Fruit fly (Drosophila melanogaster) whole organism, prepupa: ENCODE data around the gene sol.

ENCODE experiments used
- CG10669 ChIP-seq: fragments of 200-800 bp; sonication (Bioruptor generic); optimal IDR thresholded peaks from 3 replicates; lab custom pipeline; 2018; ENCODE audit warnings: missing biosample characterization, mild to moderate bottlenecking, missing genetic modification characterization, moderate library complexity
- CG15336 ChIP-seq: fragments of 200-800 bp; sonication (Bioruptor generic); IDR thresholded peaks from 2 replicates; pipeline ENCODE4 v1.3.6; 2022; ENCODE audit warnings: missing biosample characterization, missing genetic modification characterization
- CG1621 ChIP-seq: fragments of 200-800 bp; sonication (Bioruptor generic); optimal IDR thresholded peaks from 3 replicates; lab custom pipeline; 2018; ENCODE audit warnings: missing biosample characterization, mild to moderate bottlenecking, missing genetic modification characterization
- CG16779 ChIP-seq: fragments of 200-800 bp; sonication (Bioruptor generic); optimal IDR thresholded peaks from 3 replicates; lab custom pipeline; 2017; ENCODE audit warnings: missing biosample characterization, mild to moderate bottlenecking, missing genetic modification characterization
- CG3032 ChIP-seq: fragments of 200-800 bp; optimal IDR thresholded peaks from 2 replicates; lab custom pipeline; 2019; ENCODE audit warnings: missing biosample characterization, mild to moderate bottlenecking, missing genetic modification characterization, moderate library complexity
- CG31627 ChIP-seq: fragments of 200-800 bp; sonication (Bioruptor generic); optimal IDR thresholded peaks from 3 replicates; lab custom pipeline; 2016; ENCODE audit warnings: missing biosample characterization, missing genetic modification characterization
- CG3919 ChIP-seq: fragments of 200-800 bp; sonication (Bioruptor generic); optimal IDR thresholded peaks from 3 replicates; lab custom pipeline; 2016; ENCODE audit warnings: missing biosample characterization, missing genetic modification characterization
- CG4318 ChIP-seq: fragments of 200-800 bp; sonication (Bioruptor generic); optimal IDR thresholded peaks from 3 replicates; lab custom pipeline; 2017; ENCODE audit warnings: missing biosample characterization, mild to moderate bottlenecking, missing genetic modification characterization
- CG6163 ChIP-seq: fragments of 200-800 bp; sonication (Bioruptor generic); IDR thresholded peaks from 3 replicates; pipeline ENCODE4 v1.3.6; 2022; ENCODE audit warnings: missing biosample characterization, missing genetic modification characterization
- CG6276 ChIP-seq: fragments of 200-800 bp; sonication (Bioruptor generic); optimal IDR thresholded peaks from 2 replicates; lab custom pipeline; 2017; ENCODE audit warnings: missing biosample characterization, mild to moderate bottlenecking, missing genetic modification characterization
- CG6808 ChIP-seq: fragments of 200-800 bp; sonication (Bioruptor generic); optimal IDR thresholded peaks from 3 replicates; lab custom pipeline; 2017; ENCODE audit warnings: missing biosample characterization, missing genetic modification characterization, mild to moderate bottlenecking, moderate library complexity, missing genetic modification reagents
- CG7368 ChIP-seq: fragments of 200-800 bp; sonication (Bioruptor generic); optimal IDR thresholded peaks from 3 replicates; lab custom pipeline; 2016; ENCODE audit warnings: missing biosample characterization, missing genetic modification characterization
- CG8119 ChIP-seq: fragments of 200-800 bp; sonication (Bioruptor generic); IDR thresholded peaks from 3 replicates; pipeline ENCODE4 v1.3.6; 2022; ENCODE audit warnings: missing biosample characterization, missing genetic modification characterization
- CG8632 ChIP-seq: fragments of 200-800 bp; sonication (Bioruptor generic); optimal IDR thresholded peaks from 3 replicates; lab custom pipeline; 2016; ENCODE audit warnings: missing biosample characterization, missing genetic modification characterization
- CG9139 ChIP-seq: fragments of 200-800 bp; sonication (Bioruptor generic); optimal IDR thresholded peaks from 3 replicates; lab custom pipeline; 2017; ENCODE audit warnings: missing biosample characterization, mild to moderate bottlenecking, missing genetic modification characterization
- Eip75B ChIP-seq: fragments of 200-800 bp; sonication (Bioruptor generic); optimal IDR thresholded peaks from 3 replicates; lab custom pipeline; 2016; ENCODE audit warnings: missing biosample characterization, missing genetic modification characterization
- Eip78C ChIP-seq: fragments of 200-800 bp; sonication (Bioruptor generic); peaks from one replicate; lab custom pipeline; 2016; ENCODE audit warnings: missing biosample characterization, missing genetic modification characterization
- Eip93F ChIP-seq: fragments of 200-800 bp; sonication (Bioruptor generic); optimal IDR thresholded peaks from 2 replicates; lab custom pipeline; 2016; ENCODE audit warnings: missing biosample characterization, mild to moderate bottlenecking, missing genetic modification characterization
- Ets96B ChIP-seq: fragments of 200-800 bp; optimal IDR thresholded peaks from 2 replicates; lab custom pipeline; 2019; ENCODE audit warnings: missing biosample characterization, mild to moderate bottlenecking, missing genetic modification characterization, moderate library complexity
- Gug ChIP-seq: fragments of 200-800 bp; sonication (Bioruptor generic); IDR thresholded peaks from 2 replicates; pipeline ENCODE4 v1.3.6; 2022; ENCODE audit warnings: missing biosample characterization, missing genetic modification characterization
- Hr38 ChIP-seq: sonication (Bioruptor generic); optimal IDR thresholded peaks from 2 replicates; lab custom pipeline; 2016; ENCODE audit warnings: missing biosample characterization, missing genetic modification characterization
- Hr39 ChIP-seq: fragments of 200-800 bp; sonication (Bioruptor generic); optimal IDR thresholded peaks from 2 replicates; lab custom pipeline; 2016; ENCODE audit warnings: missing biosample characterization, missing genetic modification characterization
- Hr4 ChIP-seq: fragments of 200-800 bp; sonication (Bioruptor generic); optimal IDR thresholded peaks from 3 replicates; lab custom pipeline; 2016; ENCODE audit warnings: missing biosample characterization, missing genetic modification characterization
- Lpt ChIP-seq: fragments of 200-800 bp; sonication (Bioruptor generic); optimal IDR thresholded peaks from 3 replicates; lab custom pipeline; 2016; ENCODE audit warnings: missing biosample characterization, missing genetic modification characterization
- Met ChIP-seq: fragments of 200-800 bp; sonication (Bioruptor generic); optimal IDR thresholded peaks from 3 replicates; lab custom pipeline; 2016; ENCODE audit warnings: missing biosample characterization, missing genetic modification characterization
- Sox14 ChIP-seq: fragments of 200-800 bp; sonication (Bioruptor generic); optimal IDR thresholded peaks from 3 replicates; lab custom pipeline; 2016; ENCODE audit warnings: missing biosample characterization, missing genetic modification characterization
- Sox15 ChIP-seq: fragments of 200-800 bp; sonication (Bioruptor generic); optimal IDR thresholded peaks from 3 replicates; lab custom pipeline; 2016; ENCODE audit warnings: missing biosample characterization, missing genetic modification characterization
- achi ChIP-seq: fragments of 200-800 bp; sonication (Bioruptor generic); optimal IDR thresholded peaks from 3 replicates; lab custom pipeline; 2016; ENCODE audit warnings: missing biosample characterization, missing genetic modification characterization
- acj6 ChIP-seq: fragments of 200-800 bp; sonication (Bioruptor generic); optimal IDR thresholded peaks from 3 replicates; lab custom pipeline; 2016; ENCODE audit warnings: missing biosample characterization, missing genetic modification characterization
- dsx ChIP-seq: fragments of 200-800 bp; optimal IDR thresholded peaks from 3 replicates; lab custom pipeline; 2019; ENCODE audit warnings: missing biosample characterization, mild to moderate bottlenecking, missing genetic modification characterization, moderate library complexity; ENCODE audit not compliant: poor library complexity, severe bottlenecking
- eg ChIP-seq: fragments of 200-800 bp; sonication (Bioruptor generic); IDR thresholded peaks from 3 replicates; pipeline ENCODE4 v1.3.6; 2022; ENCODE audit warnings: missing biosample characterization, missing genetic modification characterization
- fkh ChIP-seq: fragments of 200-800 bp; sonication (Bioruptor generic); optimal IDR thresholded peaks from 3 replicates; lab custom pipeline; 2017; ENCODE audit warnings: missing biosample characterization, mild to moderate bottlenecking, missing genetic modification characterization, moderate library complexity
- lz ChIP-seq: fragments of 200-800 bp; sonication (Bioruptor generic); optimal IDR thresholded peaks from 3 replicates; lab custom pipeline; 2016; ENCODE audit warnings: missing biosample characterization, missing genetic modification characterization
- net ChIP-seq: fragments of 200-800 bp; sonication (Bioruptor generic); optimal IDR thresholded peaks from 3 replicates; lab custom pipeline; 2016; ENCODE audit warnings: missing biosample characterization, missing genetic modification characterization
- pdm3 ChIP-seq: fragments of 200-800 bp; sonication (Bioruptor generic); optimal IDR thresholded peaks from 3 replicates; lab custom pipeline; 2016; ENCODE audit warnings: missing biosample characterization, missing genetic modification characterization
- salr ChIP-seq, 2 experiments: fragments of 200-800 bp; sonication (Bioruptor generic); optimal IDR thresholded peaks; 3 replicates each; lab custom pipeline; 2016 to 2018; ENCODE audit warnings: missing biosample characterization in 2 of 2, missing genetic modification characterization in 2 of 2, mild to moderate bottlenecking in 1 of 2
- spab ChIP-seq: fragments of 200-800 bp; sonication (Bioruptor generic); optimal IDR thresholded peaks from 2 replicates; lab custom pipeline; 2017; ENCODE audit warnings: missing biosample characterization, mild to moderate bottlenecking, missing genetic modification characterization, missing genetic modification reagents
- ss ChIP-seq, 2 experiments: fragments of 200-800 bp; sonication (Bioruptor generic); optimal IDR thresholded peaks; 2 replicates in 1 of 2; 3 replicates in 1 of 2; lab custom pipeline; 2017 to 2018; ENCODE audit warnings: mild to moderate bottlenecking in 2 of 2, missing biosample characterization in 2 of 2, missing genetic modification characterization in 2 of 2, moderate library complexity in 1 of 2
- svp ChIP-seq: fragments of 200-800 bp; sonication (Bioruptor generic); peaks from one replicate; lab custom pipeline; 2016; ENCODE audit warnings: missing biosample characterization, missing genetic modification characterization
- topi ChIP-seq: fragments of 200-800 bp; sonication (Bioruptor generic); optimal IDR thresholded peaks from 3 replicates; lab custom pipeline; 2016; ENCODE audit warnings: missing biosample characterization, missing genetic modification characterization
- vri ChIP-seq: fragments of 200-800 bp; sonication (Bioruptor generic); optimal IDR thresholded peaks from 3 replicates; lab custom pipeline; 2016; ENCODE audit warnings: missing biosample characterization, mild to moderate bottlenecking, missing genetic modification characterization

sol gene

DNA sequence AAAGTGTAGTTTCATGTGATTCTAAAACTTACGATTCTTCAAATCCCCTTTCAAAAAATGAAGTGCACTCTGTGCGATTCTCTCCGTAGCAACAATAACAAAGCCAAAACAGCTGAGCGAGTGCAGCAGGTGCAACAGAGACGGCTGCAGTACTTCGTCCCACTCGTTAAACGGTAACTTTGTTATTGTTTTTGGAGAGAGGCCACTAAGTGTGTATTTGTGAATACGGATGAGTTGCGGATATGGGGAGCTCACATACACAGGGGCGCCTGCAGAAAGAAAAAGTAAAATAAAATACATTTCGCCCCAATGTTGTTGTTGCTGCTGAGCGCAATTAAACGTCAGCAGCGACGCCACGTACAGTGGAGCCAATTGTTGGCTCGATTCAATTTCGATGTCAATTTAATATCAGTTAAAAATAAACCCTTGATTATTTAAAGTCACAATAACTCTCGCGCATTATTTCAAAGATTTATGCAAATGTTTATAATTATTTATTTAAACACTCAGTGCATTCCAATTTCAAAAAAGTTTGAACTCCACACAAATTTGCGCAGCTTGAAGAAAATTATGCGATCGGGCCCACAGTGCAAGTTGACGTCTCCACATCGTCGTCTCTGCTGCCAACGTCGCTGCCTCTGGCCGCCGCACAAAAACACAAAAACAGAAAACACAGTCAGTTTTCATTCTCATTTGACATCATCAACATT is 17.4 kb downstream of the sol start (continued):
- TF ChIP-seq svp (peak; percentile 99), net (GFP tag; lab: Kevin White, UChicago) (peak; percentile 99), Hr39 (GFP tag; lab: Kevin White, UChicago) (peak; percentile 98), Ets96B (tag; lab: Kevin White, UChicago) (peak; percentile 97), CG6808 (peak; percentile 99), Met (GFP tag; lab: Kevin White, UChicago) (peak; percentile 98), salr (GFP tag; optimal IDR thresholded peaks at IDR 0.05; lab: Kevin White, UChicago) (peak; percentile 96 to 98), CG3032 (tag; lab: Kevin White, UChicago) (peak; percentile 98), pdm3 (GFP tag; lab: Kevin White, UChicago) (peak; percentile 99), Sox14 (peak; percentile 98), Hr38 (GFP tag; lab: Kevin White, UChicago) (peak; percentile 3), CG10669 (GFP tag; lab: Kevin White, UChicago) (peak; percentile 99), topi (peak; percentile 99), Lpt (GFP tag; lab: Kevin White, UChicago) (peak; percentile 98), CG8632 (GFP tag; lab: Kevin White, UChicago) (peak; percentile 99)

DNA sequence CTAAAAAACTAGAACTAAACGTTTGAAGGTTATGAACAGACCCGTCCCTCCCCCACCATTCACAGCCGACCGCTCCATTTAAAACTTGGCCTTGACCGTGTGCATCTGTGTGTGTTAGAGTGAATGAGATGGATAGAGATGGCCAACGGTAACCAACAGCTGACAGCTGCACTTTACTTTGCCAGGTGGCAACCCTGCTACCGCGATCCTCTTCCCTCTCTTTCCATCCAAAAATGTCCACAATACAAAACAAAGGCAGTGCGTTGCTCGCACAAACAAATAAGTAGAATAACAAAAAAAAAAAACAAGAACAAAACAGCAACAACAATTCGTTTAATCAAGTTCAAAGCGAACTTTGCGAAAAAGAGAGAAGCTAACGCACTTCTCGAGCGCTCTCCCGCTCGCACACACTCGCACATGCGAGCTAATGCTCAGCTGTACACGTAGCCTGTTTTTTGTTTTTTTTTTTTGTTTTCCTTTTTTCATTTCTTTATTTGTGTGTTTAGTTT is 18.4 kb downstream of the sol start:
- TF ChIP-seq CG4318 (GFP tag; lab: Kevin White, UChicago) (no peak), CG16779 (tag; lab: Kevin White, UChicago) (peak; percentile 45), eg (GFP tag; lab: Robert Waterston, UW) (peak; percentile 65), dsx (peak; percentile 12), CG15336 (GFP tag; lab: Robert Waterston, UW) (peak; percentile 51), fkh (GFP tag; lab: Kevin White, UChicago) (peak; percentile 50), svp (peak; percentile 78), CG3032 (tag; lab: Kevin White, UChicago) (no peak), CG6163 (GFP tag; lab: Robert Waterston, UW) (peak; percentile 69; the same call in 2 of the 3 replicates), Hr39 (GFP tag; lab: Kevin White, UChicago) (peak; percentile 44), Eip93F (GFP tag; lab: Kevin White, UChicago) (no peak), Hr4 (no peak), CG31627 (GFP tag; lab: Kevin White, UChicago) (no peak), lz (no peak), acj6 (no peak), Sox15 (GFP tag; lab: Kevin White, UChicago) (no peak), CG1621 (tag; lab: Kevin White, UChicago) (no peak), ss (GFP tag; optimal IDR thresholded peaks at IDR 0.05; lab: Kevin White, UChicago) (no peak), Lpt (GFP tag; lab: Kevin White, UChicago) (no peak), Eip78C (GFP tag; lab: Kevin White, UChicago) (peak; percentile 74), spab (GFP tag; lab: Kevin White, UChicago) (peak; percentile 17), CG7368 (GFP tag; lab: Kevin White, UChicago) (no peak), Sox14 (peak; percentile 88), CG8119 (peak; percentile 57; the same call in 2 of the 3 replicates), CG6276 (GFP tag; lab: Kevin White, UChicago) (peak; percentile 58), achi (GFP tag; lab: Kevin White, UChicago) (peak; percentile 16), Gug (peak; percentile 32; the same call in 1 of the 2 replicates), CG3919 (GFP tag; lab: Kevin White, UChicago) (no peak), net (GFP tag; lab: Kevin White, UChicago) (peak; percentile 17), CG9139 (peak; percentile 42), Hr38 (GFP tag; lab: Kevin White, UChicago) (no peak), vri (GFP tag; lab: Kevin White, UChicago) (peak; percentile 64), Eip75B (GFP tag; lab: Kevin White, UChicago) (peak; percentile 77)
